Worm (Caenorhabditis elegans): Measurements from ENCODE around the gene eif-3.B.

ce11 chrII:14812661-14813060 is 17.5 kb downstream of the eif-3.B start:
- TF ChIP-seq nhr-12 (tag; optimal IDR thresholded peaks at IDR 0.05), result no peak
- no peak for TF ChIP-seq lin-32 (GFP tag; optimal IDR thresholded peaks at IDR 0.05)
- no peak for TF ChIP-seq pha-4 (tag; optimal IDR thresholded peaks at IDR 0.05)
- no peak for TF ChIP-seq unc-39 (tag; optimal IDR thresholded peaks at IDR 0.05)
- TF ChIP-seq nhr-237 (tag; optimal IDR thresholded peaks at IDR 0.05), result no peak
- no peak for TF ChIP-seq unc-62 (GFP tag; optimal IDR thresholded peaks at IDR 0.05)
- no peak for TF ChIP-seq sptf-1 (tag; optimal IDR thresholded peaks at IDR 0.05)
- TF ChIP-seq ces-1 (GFP tag; optimal IDR thresholded peaks at IDR 0.05), result no peak
- no peak for TF ChIP-seq elt-3 (tag; optimal IDR thresholded peaks at IDR 0.05)
- TF ChIP-seq ceh-43 (GFP tag; optimal IDR thresholded peaks at IDR 0.05), result no peak
- no peak for TF ChIP-seq nhr-28 (tag; optimal IDR thresholded peaks at IDR 0.05)
- TF ChIP-seq sem-2 (GFP tag; optimal IDR thresholded peaks at IDR 0.05), result no peak
- TF ChIP-seq tbx-8 (GFP tag; optimal IDR thresholded peaks at IDR 0.05), result no peak
- no peak for TF ChIP-seq lin-13 (tag; optimal IDR thresholded peaks at IDR 0.05)
